Worm (Caenorhabditis elegans) whole organism, late embryonic: ENCODE measurements around the gene mdt-27.

Source experiments
- T23F11.4 ChIP-seq: fragments of 200-800 bp; sonication (Bioruptor generic); optimal IDR thresholded peaks from 2 replicates; lab custom pipeline; 2018; ENCODE audit warnings: mild to moderate bottlenecking, missing genetic modification characterization, missing compliant biosample characterization
- ceh-31 ChIP-seq: sonication (generic microtip); optimal IDR thresholded peaks from 2 replicates; lab custom pipeline; 2016; ENCODE audit warnings: missing genetic modification characterization, missing compliant biosample characterization
- hlh-30 ChIP-seq: sonication (generic microtip); optimal IDR thresholded peaks from 2 replicates; lab custom pipeline; 2017; ENCODE audit warnings: antibody characterized with exemption, missing genetic modification characterization, missing compliant biosample characterization; ENCODE audit not compliant: insufficient read depth
- lin-11 ChIP-seq: fragments of 200-800 bp; sonication (Bioruptor generic); optimal IDR thresholded peaks from 2 replicates; lab custom pipeline; 2018; ENCODE audit warnings: mild to moderate bottlenecking, missing genetic modification characterization, missing compliant biosample characterization
- pha-2 ChIP-seq: sonication (generic microtip); optimal IDR thresholded peaks from 2 replicates; lab custom pipeline; 2017; ENCODE audit warnings: mild to moderate bottlenecking, missing genetic modification characterization, missing compliant biosample characterization
- pha-4 ChIP-seq: fragments of 150-350 bp; optimal IDR thresholded peaks from 2 replicates; lab custom pipeline; 2018; ENCODE audit warnings: missing biosample characterization, missing genetic modification reagents, missing genetic modification characterization
- pros-1 ChIP-seq: fragments of 150-350 bp; optimal IDR thresholded peaks from 2 replicates; lab custom pipeline; 2014; ENCODE audit warnings: missing biosample characterization, missing genetic modification reagents, missing genetic modification characterization

mdt-27 gene

ce11 chrV:9162118-9162729 is 51.2 kb downstream of the mdt-27 start:
- TF ChIP-seq ceh-31 (tag; lab: Kevin White, UChicago) (no peak), pros-1 (tag; lab: Kevin White, UChicago) (no peak), lin-11 (no peak)

- TF ChIP-seq pha-4 (tag; lab: Kevin White, UChicago): no peak
- no peak for TF ChIP-seq hlh-30 (tag; lab: Kevin White, UChicago)
- TF ChIP-seq T23F11.4 (GFP tag; lab: Kevin White, UChicago): no peak
- TF ChIP-seq pha-2 (tag; lab: Kevin White, UChicago): no peak
Observed at ce11 chrV:9160224-9160886, 53.1 kb downstream of the mdt-27 start, which contains the start of gene col-144. TSS of gene col-144 (minus strand) at chrV:9160642.
